Fruit fly (Drosophila melanogaster) whole organism, prepupa: ENCODE data around the gene Vajk1.

Source experiments
- CG16779 ChIP-seq: fragments of 200-800 bp; sonication (Bioruptor generic); optimal IDR thresholded peaks from 3 replicates; lab custom pipeline; 2017; ENCODE audit warnings: missing biosample characterization, mild to moderate bottlenecking, missing genetic modification characterization
- CG6163 ChIP-seq: fragments of 200-800 bp; sonication (Bioruptor generic); IDR thresholded peaks from 3 replicates; pipeline ENCODE4 v1.3.6; 2022; ENCODE audit warnings: missing biosample characterization, missing genetic modification characterization

DNA sequence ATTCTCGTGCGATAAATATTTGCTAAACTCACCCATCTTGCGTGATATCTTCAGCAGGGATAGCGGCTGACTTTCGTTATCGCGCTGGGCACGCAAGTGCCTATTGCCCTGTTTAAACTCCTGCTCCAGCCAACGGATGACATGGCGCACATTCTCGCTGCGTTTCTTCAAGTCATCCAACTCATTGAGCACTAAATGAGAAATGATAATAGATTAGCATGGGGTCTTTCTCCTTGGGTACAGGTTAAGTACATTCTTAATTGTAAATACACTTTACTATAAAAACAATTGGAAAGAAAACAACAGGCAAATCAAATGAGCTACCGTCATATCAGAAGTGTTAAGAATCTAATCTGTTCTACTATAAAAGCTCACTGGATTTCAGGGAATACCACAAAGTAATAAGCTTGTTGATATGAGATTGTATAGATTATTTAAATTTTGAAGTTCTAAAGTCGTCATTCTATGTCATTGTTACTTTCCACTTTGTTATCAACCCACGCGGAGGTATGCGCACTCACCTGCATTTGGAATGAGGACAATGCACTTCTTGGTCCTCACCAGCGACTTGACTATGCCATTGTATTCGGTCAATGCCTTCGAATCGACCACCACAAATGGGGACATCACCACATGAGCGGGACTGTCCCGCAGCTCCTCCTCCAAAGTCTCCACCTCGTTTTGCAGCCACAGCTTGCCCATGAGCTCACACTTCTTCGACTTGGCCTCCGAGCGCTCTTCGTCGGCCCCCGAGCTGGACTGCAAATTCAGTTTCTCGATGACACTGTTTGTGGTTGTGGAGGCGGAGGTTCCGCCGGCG lies 23.0 kb downstream of the Vajk1 start:
- TF ChIP-seq CG6163 (GFP tag; lab: Robert Waterston, UW): no peak
- TF ChIP-seq CG16779 (tag; lab: Kevin White, UChicago): no peak
